Worm (Caenorhabditis elegans): ENCODE measurements around the gene T10H4.13.

The T10H4.13 gene

DNA sequence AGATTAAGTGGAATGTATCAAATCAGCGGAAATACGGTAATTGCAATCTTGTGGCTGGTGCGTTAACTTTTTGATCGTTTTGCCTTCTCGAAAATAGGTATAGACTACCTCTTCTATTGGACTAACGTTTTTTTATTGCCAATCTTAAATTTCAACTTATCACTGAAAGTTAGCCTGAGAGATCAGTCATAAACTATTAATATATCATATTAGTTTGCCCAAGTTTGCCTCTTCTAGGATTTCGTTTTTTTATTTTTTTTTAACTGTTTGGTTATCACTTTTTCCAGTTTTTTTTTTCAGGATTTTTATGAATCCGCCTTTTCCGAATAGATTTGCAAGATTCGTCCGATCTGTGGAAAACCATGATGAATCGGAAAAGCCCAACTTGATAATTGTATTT, 22.8 kb downstream of the T10H4.13 start, which contains the start of gene kin-30:
Gene kin-30 (plus strand): TSS at position 301 of the 400 bp plus-strand sequence.
- TF ChIP-seq cnd-1 (tag; optimal IDR thresholded peaks at IDR 0.05) (no peak), mep-1 (tag; optimal IDR thresholded peaks at IDR 0.05) (no peak), drap-1 (GFP tag; optimal IDR thresholded peaks at IDR 0.05) (no peak), elt-3 (tag; optimal IDR thresholded peaks at IDR 0.05) (no peak), tbx-8 (GFP tag; optimal IDR thresholded peaks at IDR 0.05) (no peak), nhr-237 (tag; optimal IDR thresholded peaks at IDR 0.05) (no peak), ces-1 (GFP tag; optimal IDR thresholded peaks at IDR 0.05) (no peak), ceh-43 (GFP tag; optimal IDR thresholded peaks at IDR 0.05) (no peak)

DNA sequence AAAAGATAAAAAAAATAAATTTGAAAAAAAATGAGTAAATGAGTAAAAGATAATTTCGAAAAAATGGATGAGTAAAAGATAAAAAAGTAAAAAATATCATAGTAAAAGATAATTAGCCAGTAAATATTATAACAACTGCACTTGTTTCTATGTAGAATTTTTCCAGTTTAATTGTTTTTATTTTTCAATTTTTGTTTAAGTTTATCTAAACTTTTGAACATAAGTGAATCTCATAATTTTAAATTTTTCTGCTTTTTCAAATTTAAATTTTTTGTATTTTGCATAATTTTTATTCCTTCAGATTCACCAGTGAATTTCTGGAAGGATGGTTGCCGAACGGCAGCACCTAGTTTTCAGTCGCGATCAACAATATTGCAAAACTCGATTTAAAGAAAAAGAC, 26.0 kb downstream of the T10H4.13 start, which contains the start of gene chil-12:
Gene chil-12 (plus strand): TSS at position 301 of the 400 bp plus-strand sequence.
- TF ChIP-seq nhr-2 (tag; optimal IDR thresholded peaks at IDR 0.05) (no peak), tbx-8 (GFP tag; optimal IDR thresholded peaks at IDR 0.05) (no peak), nhr-28 (tag; optimal IDR thresholded peaks at IDR 0.05) (no peak), sem-2 (GFP tag; optimal IDR thresholded peaks at IDR 0.05) (no peak), blmp-1 (tag; optimal IDR thresholded peaks at IDR 0.05) (no peak), unc-120 (tag; optimal IDR thresholded peaks at IDR 0.05; ENCODE audit: poor library complexity, severe bottlenecking) (no peak), flh-1 (GFP tag; optimal IDR thresholded peaks at IDR 0.05) (no peak), zip-8 (tag; optimal IDR thresholded peaks at IDR 0.05) (no peak), M03D4.4 (tag; optimal IDR thresholded peaks at IDR 0.05) (no peak), cnd-1 (tag; optimal IDR thresholded peaks at IDR 0.05) (no peak), unc-39 (tag; optimal IDR thresholded peaks at IDR 0.05) (no peak), snpc-4 (tag; optimal IDR thresholded peaks at IDR 0.05) (no peak), ceh-39 (tag; optimal IDR thresholded peaks at IDR 0.05) (no peak), lsy-2 (tag; optimal IDR thresholded peaks at IDR 0.05) (no peak)

DNA sequence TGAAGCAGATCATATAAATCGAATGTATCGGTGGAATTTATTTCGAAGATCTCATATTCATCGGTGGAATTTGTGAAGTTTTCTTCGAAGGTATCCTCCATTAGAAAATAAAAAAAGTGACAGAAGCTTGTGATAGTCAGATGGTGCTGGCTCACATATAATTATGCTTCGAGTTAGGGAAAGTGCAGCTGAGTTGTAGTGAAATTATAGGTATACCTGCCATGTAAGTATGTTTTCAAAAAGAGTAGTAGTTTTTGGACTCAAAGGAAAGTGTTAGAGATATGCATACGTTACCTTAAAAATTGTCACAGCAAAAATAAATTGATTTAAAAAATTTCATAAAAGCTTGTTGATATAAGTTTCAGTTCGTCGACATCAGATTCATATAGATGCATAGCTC, 27.1 kb downstream of the T10H4.13 start, which contains the start of gene srw-11:
Gene srw-11 (minus strand): TSS at position 101 of the 400 bp plus-strand sequence.
- TF ChIP-seq mep-1 (tag; optimal IDR thresholded peaks at IDR 0.05), result no peak
- no peak for TF ChIP-seq bed-3 (GFP tag; optimal IDR thresholded peaks at IDR 0.05)
- no peak for TF ChIP-seq lin-13 (tag; optimal IDR thresholded peaks at IDR 0.05)
- TF ChIP-seq ces-1 (GFP tag; optimal IDR thresholded peaks at IDR 0.05), result no peak
- no peak for TF ChIP-seq pha-4 (tag; optimal IDR thresholded peaks at IDR 0.05)
- TF ChIP-seq mab-5 (tag; optimal IDR thresholded peaks at IDR 0.05), result no peak
- no peak for TF ChIP-seq unc-39 (tag; optimal IDR thresholded peaks at IDR 0.05)
- TF ChIP-seq mls-2 (tag; optimal IDR thresholded peaks at IDR 0.05), result no peak
- TF ChIP-seq cnd-1 (tag; optimal IDR thresholded peaks at IDR 0.05), result no peak
- TF ChIP-seq nhr-2 (tag; optimal IDR thresholded peaks at IDR 0.05), result no peak
- no peak for TF ChIP-seq M03D4.4 (tag; optimal IDR thresholded peaks at IDR 0.05)
- TF ChIP-seq drap-1 (GFP tag; optimal IDR thresholded peaks at IDR 0.05), result no peak
- no peak for TF ChIP-seq tbx-8 (GFP tag; optimal IDR thresholded peaks at IDR 0.05)
- no peak for TF ChIP-seq nhr-237 (tag; optimal IDR thresholded peaks at IDR 0.05)
- TF ChIP-seq unc-62 (GFP tag; optimal IDR thresholded peaks at IDR 0.05), result no peak

DNA sequence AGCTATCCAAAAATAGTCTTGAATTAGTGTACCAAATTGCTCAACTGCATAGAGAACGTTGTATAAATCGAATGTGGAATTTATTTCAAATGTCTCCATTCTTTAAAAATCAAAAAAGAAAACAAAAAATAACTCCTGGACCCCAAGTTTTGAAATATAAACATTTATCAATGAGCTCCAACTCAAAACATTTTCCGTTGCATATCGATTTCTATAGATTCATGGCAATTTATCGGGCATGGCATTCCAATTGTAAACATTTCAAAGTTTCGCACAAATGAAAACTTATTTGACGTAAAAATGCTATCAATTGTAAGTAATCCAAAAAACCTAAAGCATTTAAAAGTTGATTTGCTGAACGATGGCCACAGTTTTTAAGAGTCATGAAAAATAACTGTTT, 28.8 kb downstream of the T10H4.13 start, which contains the start of gene srw-12:
Gene srw-12 (minus strand): TSS at position 101 of the 400 bp plus-strand sequence.
- TF ChIP-seq ham-2 (GFP tag; optimal IDR thresholded peaks at IDR 0.05), result no peak
- TF ChIP-seq ceh-83 (GFP tag; optimal IDR thresholded peaks at IDR 0.05), result no peak
- TF ChIP-seq zip-8 (tag; optimal IDR thresholded peaks at IDR 0.05), result no peak
- no peak for TF ChIP-seq ztf-11 (tag; optimal IDR thresholded peaks at IDR 0.05)
- TF ChIP-seq blmp-1 (tag; optimal IDR thresholded peaks at IDR 0.05), result no peak
- TF ChIP-seq nhr-2 (tag; optimal IDR thresholded peaks at IDR 0.05), result no peak
- TF ChIP-seq hlh-1 (tag; optimal IDR thresholded peaks at IDR 0.05), result no peak
- TF ChIP-seq unc-62 (GFP tag; optimal IDR thresholded peaks at IDR 0.05), result no peak
- no peak for TF ChIP-seq elt-1 (tag; optimal IDR thresholded peaks at IDR 0.05; ENCODE audit: borderline replicate concordance, insufficient read depth)
- TF ChIP-seq nhr-76 (tag; optimal IDR thresholded peaks at IDR 0.05), result no peak
- no peak for TF ChIP-seq ces-1 (GFP tag; optimal IDR thresholded peaks at IDR 0.05)
- TF ChIP-seq flh-1 (GFP tag; optimal IDR thresholded peaks at IDR 0.05), result no peak
- TF ChIP-seq lsy-2 (tag; optimal IDR thresholded peaks at IDR 0.05), result no peak
- TF ChIP-seq unc-120 (tag; optimal IDR thresholded peaks at IDR 0.05; ENCODE audit: poor library complexity, severe bottlenecking), result no peak
- no peak for TF ChIP-seq mep-1 (tag; optimal IDR thresholded peaks at IDR 0.05)
- TF ChIP-seq mls-2 (tag; optimal IDR thresholded peaks at IDR 0.05), result no peak
- no peak for TF ChIP-seq ceh-39 (tag; optimal IDR thresholded peaks at IDR 0.05)
- no peak for TF ChIP-seq lin-32 (GFP tag; optimal IDR thresholded peaks at IDR 0.05)
- no peak for TF ChIP-seq drap-1 (GFP tag; optimal IDR thresholded peaks at IDR 0.05)
- TF ChIP-seq nhr-12 (tag; optimal IDR thresholded peaks at IDR 0.05), result no peak

Data from whole organism, mixed stage, embryonic.